Fruit fly (Drosophila melanogaster) whole organism, adult: ENCODE data around the gene CG42685.

Experiments used
- CG14711 ChIP-seq: fragments of 200-800 bp; sonication (Bioruptor generic); optimal IDR thresholded peaks from 2 replicates; lab custom pipeline; 2018; ENCODE audit warnings: missing biosample characterization, mild to moderate bottlenecking, missing genetic modification characterization, moderate library complexity
- Crg-1 ChIP-seq: fragments of 200-800 bp; sonication (Bioruptor generic); optimal IDR thresholded peaks from 2 replicates; lab custom pipeline; 2016; ENCODE audit warnings: missing biosample characterization, missing genetic modification characterization
- kay ChIP-seq: fragments of 200-800 bp; sonication (Bioruptor generic); peaks from one replicate; lab custom pipeline; 2016; ENCODE audit warnings: missing biosample characterization, missing genetic modification characterization, borderline replicate concordance

- TF ChIP-seq CG14711 (tag; lab: Kevin White, UChicago) (no peak), kay (GFP tag; lab: Kevin White, UChicago) (no peak), Crg-1 (GFP tag; lab: Kevin White, UChicago) (no peak)
Measured at dm6 chr2L:14765608-14766007, 35.6 kb upstream of the CG42685 start, which contains the start of gene CG4701.
